Worm (Caenorhabditis elegans): ENCODE data around the gene C09B9.7.
"Not testable (repeated sequence)": the region's sequence is repeated elsewhere in the genome, so short reads cannot be mapped to it uniquely, and the experiment has no call there.

Gene C09B9.7

DNA sequence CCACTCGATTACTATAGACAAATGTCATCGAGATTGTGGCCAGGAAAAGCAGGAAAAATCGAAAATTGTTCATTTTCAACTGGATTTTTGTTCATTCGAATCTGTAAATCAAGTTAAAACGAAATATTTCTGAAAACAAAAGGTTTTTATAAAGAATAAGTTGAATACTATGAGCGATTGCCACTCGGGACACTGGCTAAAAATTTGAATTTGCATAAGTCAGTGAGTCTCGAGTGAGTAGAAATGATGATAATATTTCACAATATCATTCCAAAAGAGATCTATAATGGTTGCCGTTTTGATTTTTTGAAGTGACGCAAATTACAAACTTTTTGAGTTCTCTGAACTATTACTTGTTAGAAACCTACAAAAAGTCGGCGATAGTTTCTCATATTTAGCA lies 40.4 kb downstream of the C09B9.7 start, which contains the start of gene T28H11.8:
Gene T28H11.8 (minus strand): TSS at position 101 of the 400 bp plus-strand sequence.
- TF ChIP-seq lin-11 (tag; optimal IDR thresholded peaks at IDR 0.05) = no peak
- TF ChIP-seq lin-13 (GFP tag; optimal IDR thresholded peaks at IDR 0.05) = no peak
- TF ChIP-seq ztf-11 (tag; optimal IDR thresholded peaks at IDR 0.05) = no peak
- TF ChIP-seq sem-4 (tag; optimal IDR thresholded peaks at IDR 0.05) = no peak
- no peak for TF ChIP-seq unc-55 (GFP tag; optimal IDR thresholded peaks at IDR 0.05)
- no peak for TF ChIP-seq dmd-4 (tag; optimal IDR thresholded peaks at IDR 0.05)
- TF ChIP-seq ztf-4 (tag; optimal IDR thresholded peaks at IDR 0.05) = no peak
- TF ChIP-seq skn-1 (tag; optimal IDR thresholded peaks at IDR 0.05) = no peak
- no peak for TF ChIP-seq sma-3 (GFP tag; optimal IDR thresholded peaks at IDR 0.05)
- TF ChIP-seq snpc-4 (tag; optimal IDR thresholded peaks at IDR 0.05) = no peak
- no peak for TF ChIP-seq lin-39 (tag; optimal IDR thresholded peaks at IDR 0.05)
- TF ChIP-seq nhr-129 (tag; optimal IDR thresholded peaks at IDR 0.05) = no peak
- no peak for TF ChIP-seq sma-9 (GFP tag; optimal IDR thresholded peaks at IDR 0.05)
- no peak for TF ChIP-seq sma-9 (tag; optimal IDR thresholded peaks at IDR 0.05)

DNA sequence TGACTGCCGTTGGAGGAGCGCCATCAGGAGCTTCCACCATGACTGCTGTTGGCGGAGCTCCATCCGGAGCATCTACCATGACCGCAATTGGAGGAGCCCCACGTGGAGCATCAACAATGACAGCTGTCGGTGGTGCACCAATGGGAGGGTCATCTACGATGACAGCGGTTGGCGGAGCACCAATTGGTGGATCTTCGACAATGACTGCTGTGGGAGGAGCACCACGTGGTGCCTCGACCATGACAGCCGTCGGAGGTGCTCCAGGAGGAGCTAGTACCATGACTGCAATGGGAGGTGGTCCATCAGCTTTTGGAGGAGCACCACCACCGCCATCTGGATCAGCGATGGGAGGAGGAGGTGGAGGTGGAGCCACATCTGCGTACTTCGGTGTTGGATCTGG lies 43.8 kb downstream of the C09B9.7 start, which contains the start of gene T28H11.7:
Gene T28H11.7 (minus strand): TSS at position 101 of the 400 bp plus-strand sequence.
- TF ChIP-seq elt-1, nhr-25, alr-1 (tag; optimal IDR thresholded peaks at IDR 0.05): not testable (repeated sequence)

DNA sequence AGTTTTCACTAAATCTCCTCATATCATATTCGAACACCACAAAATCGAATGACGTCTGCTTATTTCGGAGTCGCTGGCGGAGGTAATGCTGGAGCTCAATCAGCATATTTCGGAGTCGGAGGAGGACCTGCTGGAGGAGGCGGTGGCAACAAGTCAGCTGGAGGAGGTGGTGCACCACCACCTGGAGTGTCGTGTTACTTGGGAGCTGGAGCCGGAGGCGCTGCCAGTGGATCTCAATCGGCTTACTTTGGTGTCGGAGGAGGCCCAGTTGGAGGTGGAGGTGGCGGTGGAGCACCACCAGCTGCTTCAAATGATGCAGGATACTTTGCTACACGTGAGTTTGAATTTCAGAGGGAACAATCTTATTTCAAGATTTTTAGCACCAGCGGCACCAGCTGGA lies 44.4 kb downstream of the C09B9.7 start, which contains the start of gene ssq-4:
Gene ssq-4 (plus strand): TSS at position 19 of the 400 bp plus-strand sequence.
- TF ChIP-seq egl-27 (tag; optimal IDR thresholded peaks at IDR 0.05); nhr-25 (tag; optimal IDR thresholded peaks at IDR 0.05); sma-9 (GFP tag; optimal IDR thresholded peaks at IDR 0.05); sma-9 (tag; optimal IDR thresholded peaks at IDR 0.05): not testable (repeated sequence)

DNA sequence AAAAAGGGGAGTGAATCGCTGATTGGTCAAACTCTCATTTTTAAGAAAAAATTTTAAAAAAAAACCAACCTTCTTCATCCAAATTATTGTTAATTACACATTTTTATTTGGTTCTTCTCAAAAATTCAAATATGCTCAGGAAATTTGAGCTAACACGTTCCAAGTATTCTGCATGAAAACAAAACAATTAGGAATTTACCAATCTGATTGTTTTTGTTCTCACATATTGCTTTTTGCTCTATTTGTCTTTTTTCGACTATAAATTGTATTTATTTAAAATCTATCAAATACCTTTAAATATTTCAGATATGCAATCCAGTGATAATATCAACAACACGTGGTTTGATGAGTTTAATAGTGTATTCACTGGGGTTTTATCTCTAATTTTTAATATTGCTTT lies 48.6 kb downstream of the C09B9.7 start, which contains the start of gene srm-1:
Gene srm-1 (plus strand): TSS at position 301 of the 400 bp plus-strand sequence.
- TF ChIP-seq crh-2 (tag; optimal IDR thresholded peaks at IDR 0.05) (no peak), aly-2 (tag; optimal IDR thresholded peaks at IDR 0.05) (no peak), gmeb-1 (tag; optimal IDR thresholded peaks at IDR 0.05) (no peak), ZK546.5 (tag; optimal IDR thresholded peaks at IDR 0.05) (no peak), nhr-77 (tag; optimal IDR thresholded peaks at IDR 0.05) (no peak), lsy-2 (tag; optimal IDR thresholded peaks at IDR 0.05) (no peak), nhr-6 (tag; optimal IDR thresholded peaks at IDR 0.05) (no peak), nhr-237 (tag; optimal IDR thresholded peaks at IDR 0.05) (no peak), lin-13 (GFP tag; optimal IDR thresholded peaks at IDR 0.05) (no peak), elt-3 (tag; optimal IDR thresholded peaks at IDR 0.05) (no peak), mbf-1 (tag; optimal IDR thresholded peaks at IDR 0.05) (no peak), nhr-129 (tag; optimal IDR thresholded peaks at IDR 0.05) (no peak), lin-11 (tag; optimal IDR thresholded peaks at IDR 0.05) (no peak), ama-1 (optimal IDR thresholded peaks at IDR 0.05) (no peak), ztf-4 (tag; optimal IDR thresholded peaks at IDR 0.05) (no peak), zag-1 (tag; optimal IDR thresholded peaks at IDR 0.05) (no peak), blmp-1 (tag; optimal IDR thresholded peaks at IDR 0.05; ENCODE audit: insufficient read depth) (no peak)

DNA sequence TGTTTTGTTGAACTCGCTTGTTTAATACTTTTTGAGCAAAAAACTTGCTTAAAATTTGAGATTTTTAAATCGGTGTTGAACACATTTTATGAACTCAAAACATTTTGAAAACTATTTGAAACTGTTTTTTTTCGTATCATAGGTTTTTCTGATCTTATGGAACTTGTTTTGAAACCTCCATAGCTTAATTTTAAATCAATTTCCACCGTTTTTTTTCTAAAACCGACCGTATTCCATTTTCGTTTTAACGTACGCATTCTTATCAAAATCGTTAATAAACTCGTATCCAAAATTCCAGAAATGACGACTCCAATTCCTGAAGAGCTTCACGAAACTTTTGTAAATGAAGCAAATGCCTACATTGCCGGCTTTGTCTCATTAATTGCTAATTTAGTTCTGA lies 52.5 kb downstream of the C09B9.7 start, which contains the start of gene srm-2:
Gene srm-2 (plus strand): TSS at position 301 of the 400 bp plus-strand sequence.
- TF ChIP-seq crh-2 (tag; optimal IDR thresholded peaks at IDR 0.05) = no peak
- no peak for TF ChIP-seq nhr-237 (tag; optimal IDR thresholded peaks at IDR 0.05)
- TF ChIP-seq snpc-4 (tag; optimal IDR thresholded peaks at IDR 0.05) = no peak
- no peak for TF ChIP-seq nhr-77 (tag; optimal IDR thresholded peaks at IDR 0.05)
- TF ChIP-seq lsy-2 (tag; optimal IDR thresholded peaks at IDR 0.05) = no peak
- no peak for TF ChIP-seq nhr-129 (tag; optimal IDR thresholded peaks at IDR 0.05)

All from whole organism, L2 larva.